Fruit fly (Drosophila melanogaster) whole organism, prepupa: Measurements from ENCODE around the gene Nprl3.
A peak's percentile ranks its signal among the peaks of the same experiment; 100 is the strongest.

ENCODE experiments used
- CG10631 ChIP-seq: fragments of 200-800 bp; sonication (Bioruptor generic); optimal IDR thresholded peaks from 2 replicates; lab custom pipeline; 2016; ENCODE audit warnings: missing biosample characterization, missing genetic modification characterization
- CG10669 ChIP-seq: fragments of 200-800 bp; sonication (Bioruptor generic); optimal IDR thresholded peaks from 3 replicates; lab custom pipeline; 2018; ENCODE audit warnings: missing biosample characterization, mild to moderate bottlenecking, missing genetic modification characterization, moderate library complexity
- CG11294 ChIP-seq: fragments of 200-800 bp; sonication (Bioruptor generic); IDR thresholded peaks from 2 replicates; pipeline ENCODE4 v1.3.6; 2022; ENCODE audit warnings: missing biosample characterization, missing genetic modification characterization
- CG15336 ChIP-seq: fragments of 200-800 bp; sonication (Bioruptor generic); IDR thresholded peaks from 2 replicates; pipeline ENCODE4 v1.3.6; 2022; ENCODE audit warnings: missing biosample characterization, missing genetic modification characterization
- CG16779 ChIP-seq: fragments of 200-800 bp; sonication (Bioruptor generic); optimal IDR thresholded peaks from 3 replicates; lab custom pipeline; 2017; ENCODE audit warnings: missing biosample characterization, mild to moderate bottlenecking, missing genetic modification characterization
- CG3032 ChIP-seq: fragments of 200-800 bp; optimal IDR thresholded peaks from 2 replicates; lab custom pipeline; 2019; ENCODE audit warnings: missing biosample characterization, mild to moderate bottlenecking, missing genetic modification characterization, moderate library complexity
- CG31627 ChIP-seq: fragments of 200-800 bp; sonication (Bioruptor generic); optimal IDR thresholded peaks from 3 replicates; lab custom pipeline; 2016; ENCODE audit warnings: missing biosample characterization, missing genetic modification characterization
- CG32006 ChIP-seq: fragments of 200-800 bp; sonication (Bioruptor generic); optimal IDR thresholded peaks from 3 replicates; lab custom pipeline; 2017; ENCODE audit warnings: missing biosample characterization, mild to moderate bottlenecking, missing genetic modification characterization
- CG3919 ChIP-seq: fragments of 200-800 bp; sonication (Bioruptor generic); optimal IDR thresholded peaks from 3 replicates; lab custom pipeline; 2016; ENCODE audit warnings: missing biosample characterization, missing genetic modification characterization
- CG4318 ChIP-seq: fragments of 200-800 bp; sonication (Bioruptor generic); optimal IDR thresholded peaks from 3 replicates; lab custom pipeline; 2017; ENCODE audit warnings: missing biosample characterization, mild to moderate bottlenecking, missing genetic modification characterization
- CG6276 ChIP-seq: fragments of 200-800 bp; sonication (Bioruptor generic); optimal IDR thresholded peaks from 2 replicates; lab custom pipeline; 2017; ENCODE audit warnings: missing biosample characterization, mild to moderate bottlenecking, missing genetic modification characterization
- CG6792 ChIP-seq: fragments of 200-800 bp; sonication (Bioruptor generic); optimal IDR thresholded peaks from 3 replicates; lab custom pipeline; 2016; ENCODE audit warnings: missing biosample characterization, missing genetic modification characterization
- CG6854 ChIP-seq: fragments of 200-800 bp; sonication (Bioruptor generic); optimal IDR thresholded peaks from 2 replicates; lab custom pipeline; 2017; ENCODE audit warnings: missing biosample characterization, mild to moderate bottlenecking, missing genetic modification characterization
- CG8119 ChIP-seq: fragments of 200-800 bp; sonication (Bioruptor generic); IDR thresholded peaks from 3 replicates; pipeline ENCODE4 v1.3.6; 2022; ENCODE audit warnings: missing biosample characterization, missing genetic modification characterization
- CG8319 ChIP-seq: fragments of 200-800 bp; sonication (Bioruptor generic); optimal IDR thresholded peaks from 3 replicates; lab custom pipeline; 2016; ENCODE audit warnings: missing biosample characterization, missing genetic modification characterization
- CG8632 ChIP-seq: fragments of 200-800 bp; sonication (Bioruptor generic); optimal IDR thresholded peaks from 3 replicates; lab custom pipeline; 2016; ENCODE audit warnings: missing biosample characterization, missing genetic modification characterization
- Eip78C ChIP-seq: fragments of 200-800 bp; sonication (Bioruptor generic); peaks from one replicate; lab custom pipeline; 2016; ENCODE audit warnings: missing biosample characterization, missing genetic modification characterization
- Eip93F ChIP-seq: fragments of 200-800 bp; sonication (Bioruptor generic); optimal IDR thresholded peaks from 2 replicates; lab custom pipeline; 2016; ENCODE audit warnings: missing biosample characterization, mild to moderate bottlenecking, missing genetic modification characterization
- Ets21C ChIP-seq: fragments of 200-800 bp; sonication (Bioruptor generic); optimal IDR thresholded peaks from 3 replicates; lab custom pipeline; 2016; ENCODE audit warnings: missing biosample characterization, missing genetic modification characterization
- Hr38 ChIP-seq: sonication (Bioruptor generic); optimal IDR thresholded peaks from 2 replicates; lab custom pipeline; 2016; ENCODE audit warnings: missing biosample characterization, missing genetic modification characterization
- Hr4 ChIP-seq: fragments of 200-800 bp; sonication (Bioruptor generic); optimal IDR thresholded peaks from 3 replicates; lab custom pipeline; 2016; ENCODE audit warnings: missing biosample characterization, missing genetic modification characterization
- OdsH ChIP-seq: fragments of 200-800 bp; sonication (Bioruptor generic); optimal IDR thresholded peaks from 3 replicates; lab custom pipeline; 2016; ENCODE audit warnings: missing biosample characterization, missing genetic modification characterization
- Sox102F ChIP-seq: fragments of 200-800 bp; sonication (Bioruptor generic); optimal IDR thresholded peaks from 2 replicates; lab custom pipeline; 2016; ENCODE audit warnings: missing biosample characterization, mild to moderate bottlenecking, missing genetic modification characterization
- Sox14 ChIP-seq: fragments of 200-800 bp; sonication (Bioruptor generic); optimal IDR thresholded peaks from 3 replicates; lab custom pipeline; 2016; ENCODE audit warnings: missing biosample characterization, missing genetic modification characterization
- acj6 ChIP-seq: fragments of 200-800 bp; sonication (Bioruptor generic); optimal IDR thresholded peaks from 3 replicates; lab custom pipeline; 2016; ENCODE audit warnings: missing biosample characterization, missing genetic modification characterization
- dac ChIP-seq: fragments of 200-800 bp; sonication (Bioruptor generic); optimal IDR thresholded peaks from 2 replicates; lab custom pipeline; 2017; ENCODE audit warnings: missing biosample characterization, mild to moderate bottlenecking, missing genetic modification characterization
- dsx ChIP-seq: fragments of 200-800 bp; optimal IDR thresholded peaks from 3 replicates; lab custom pipeline; 2019; ENCODE audit warnings: missing biosample characterization, mild to moderate bottlenecking, missing genetic modification characterization, moderate library complexity; ENCODE audit not compliant: poor library complexity, severe bottlenecking
- esn ChIP-seq: fragments of 200-800 bp; sonication (Bioruptor generic); optimal IDR thresholded peaks from 2 replicates; lab custom pipeline; 2016; ENCODE audit warnings: missing biosample characterization, mild to moderate bottlenecking, missing genetic modification characterization, moderate library complexity
- fd59A ChIP-seq: fragments of 200-800 bp; sonication (Bioruptor generic); optimal IDR thresholded peaks from 2 replicates; lab custom pipeline; 2017; ENCODE audit warnings: missing biosample characterization, mild to moderate bottlenecking, missing genetic modification characterization, missing genetic modification reagents
- fd85E ChIP-seq: fragments of 200-800 bp; sonication (Bioruptor generic); optimal IDR thresholded peaks from 3 replicates; lab custom pipeline; 2016; ENCODE audit warnings: missing biosample characterization, missing genetic modification characterization
- fkh ChIP-seq: fragments of 200-800 bp; sonication (Bioruptor generic); optimal IDR thresholded peaks from 3 replicates; lab custom pipeline; 2017; ENCODE audit warnings: missing biosample characterization, mild to moderate bottlenecking, missing genetic modification characterization, moderate library complexity
- lz ChIP-seq: fragments of 200-800 bp; sonication (Bioruptor generic); optimal IDR thresholded peaks from 3 replicates; lab custom pipeline; 2016; ENCODE audit warnings: missing biosample characterization, missing genetic modification characterization
- salr ChIP-seq, 2 experiments: fragments of 200-800 bp; sonication (Bioruptor generic); optimal IDR thresholded peaks; 3 replicates each; lab custom pipeline; 2016 to 2018; ENCODE audit warnings: missing biosample characterization in 2 of 2, missing genetic modification characterization in 2 of 2, mild to moderate bottlenecking in 1 of 2
- spab ChIP-seq: fragments of 200-800 bp; sonication (Bioruptor generic); optimal IDR thresholded peaks from 2 replicates; lab custom pipeline; 2017; ENCODE audit warnings: missing biosample characterization, mild to moderate bottlenecking, missing genetic modification characterization, missing genetic modification reagents
- svp ChIP-seq: fragments of 200-800 bp; sonication (Bioruptor generic); peaks from one replicate; lab custom pipeline; 2016; ENCODE audit warnings: missing biosample characterization, missing genetic modification characterization
- vri ChIP-seq: fragments of 200-800 bp; sonication (Bioruptor generic); optimal IDR thresholded peaks from 3 replicates; lab custom pipeline; 2016; ENCODE audit warnings: missing biosample characterization, mild to moderate bottlenecking, missing genetic modification characterization

Nprl3 gene

DNA sequence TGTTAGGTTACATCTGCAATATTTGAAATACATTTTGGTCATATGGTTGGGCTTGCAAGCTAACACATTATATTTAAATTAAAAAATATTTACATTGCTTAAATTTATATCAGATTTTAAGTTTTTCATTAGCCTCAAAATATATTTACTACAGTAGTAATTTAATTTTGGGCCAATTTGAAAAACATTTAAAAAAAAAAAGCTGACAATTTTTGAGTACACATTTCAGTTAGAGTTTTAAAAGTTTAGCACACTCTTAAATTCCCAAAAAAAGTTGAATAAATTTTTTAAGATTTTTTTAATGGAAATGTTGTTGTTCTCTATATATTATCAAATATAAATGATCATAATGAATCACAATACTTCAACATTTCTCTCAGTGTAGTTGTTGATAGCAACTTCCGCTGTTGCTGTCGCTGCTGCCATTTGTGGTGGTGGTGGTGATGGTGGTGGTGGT is 44.4 kb downstream of the Nprl3 start (continued):
- TF ChIP-seq Eip93F (GFP tag; lab: Kevin White, UChicago): no peak
- TF ChIP-seq CG6854 (GFP tag; lab: Kevin White, UChicago): no peak
- peak; percentile 89 for TF ChIP-seq Hr4 (GFP tag; lab: Kevin White, UChicago)
- TF ChIP-seq CG16779 (tag; lab: Kevin White, UChicago): no peak
- TF ChIP-seq CG11294: no peak
- peak; percentile 15 for TF ChIP-seq CG6792 (GFP tag; lab: Kevin White, UChicago)
- TF ChIP-seq spab (GFP tag; lab: Kevin White, UChicago): peak; percentile 34
- TF ChIP-seq fd85E (GFP tag; lab: Kevin White, UChicago): no peak
- no peak for TF ChIP-seq vri (GFP tag; lab: Kevin White, UChicago)
- TF ChIP-seq CG8119: peak; percentile 74
- TF ChIP-seq salr (GFP tag; optimal IDR thresholded peaks at IDR 0.05; lab: Kevin White, UChicago): peak in 1 of 2 experiments; percentile 89
- TF ChIP-seq esn (GFP tag; lab: Kevin White, UChicago): peak; percentile 58
- no peak for TF ChIP-seq CG8632
- TF ChIP-seq Sox102F: no peak
- peak; percentile 8 for TF ChIP-seq CG8319 (GFP tag; lab: Kevin White, UChicago)
- peak; percentile 87 for TF ChIP-seq CG4318
- no peak for TF ChIP-seq Hr38 (GFP tag; lab: Kevin White, UChicago)
- peak; percentile 53 for TF ChIP-seq CG3919 (GFP tag; lab: Kevin White, UChicago)
- TF ChIP-seq lz (GFP tag; lab: Kevin White, UChicago): peak; percentile 27
- TF ChIP-seq CG31627 (GFP tag; lab: Kevin White, UChicago): peak; percentile 24
- TF ChIP-seq CG6276 (GFP tag; lab: Kevin White, UChicago): peak; percentile 85
- TF ChIP-seq fd59A (GFP tag; lab: Kevin White, UChicago): no peak
- TF ChIP-seq CG10631 (GFP tag; lab: Kevin White, UChicago): peak; percentile 60
- no peak for TF ChIP-seq dsx (GFP tag; lab: Kevin White, UChicago)
- peak; percentile 13 for TF ChIP-seq CG3032 (tag; lab: Kevin White, UChicago)
- TF ChIP-seq Eip78C (GFP tag; lab: Kevin White, UChicago): peak; percentile 89
- TF ChIP-seq svp (GFP tag; lab: Kevin White, UChicago): no peak
- peak; percentile 95 for TF ChIP-seq CG32006 (GFP tag; lab: Kevin White, UChicago)
- peak; percentile 12 for TF ChIP-seq CG10669 (GFP tag; lab: Kevin White, UChicago)

DNA sequence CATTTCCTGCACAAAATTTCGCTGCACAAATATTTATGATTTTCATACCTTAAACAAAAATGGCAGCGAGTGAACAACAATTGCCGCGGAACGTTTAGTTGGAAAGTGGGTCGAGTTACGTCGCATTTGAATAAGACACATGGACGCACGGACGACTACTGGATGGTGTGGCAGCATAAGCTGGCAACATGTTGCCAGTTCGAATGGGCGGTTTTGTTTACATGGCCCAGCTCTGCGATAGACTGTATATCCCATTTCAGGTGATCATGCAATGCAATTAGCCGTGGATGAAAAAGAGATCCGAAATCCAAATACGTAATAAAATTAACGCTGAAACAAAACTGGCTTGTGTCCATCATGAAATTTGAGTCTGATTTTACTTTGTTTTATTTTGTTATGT is 45.0 kb downstream of the Nprl3 start:
- TF ChIP-seq acj6 (no peak), CG6792 (GFP tag; lab: Kevin White, UChicago) (no peak), salr (GFP tag; optimal IDR thresholded peaks at IDR 0.05; lab: Kevin White, UChicago) (no peak), Ets21C (no peak), fd85E (GFP tag; lab: Kevin White, UChicago) (no peak), CG31627 (GFP tag; lab: Kevin White, UChicago) (no peak), Hr38 (GFP tag; lab: Kevin White, UChicago) (no peak), fkh (no peak), CG11294 (no peak), CG6854 (GFP tag; lab: Kevin White, UChicago) (no peak), CG32006 (GFP tag; lab: Kevin White, UChicago) (no peak), CG3919 (GFP tag; lab: Kevin White, UChicago) (no peak), svp (GFP tag; lab: Kevin White, UChicago) (no peak), CG8119 (no peak)
- TF ChIP-seq, all 60 proteins: peak for 0

DNA sequence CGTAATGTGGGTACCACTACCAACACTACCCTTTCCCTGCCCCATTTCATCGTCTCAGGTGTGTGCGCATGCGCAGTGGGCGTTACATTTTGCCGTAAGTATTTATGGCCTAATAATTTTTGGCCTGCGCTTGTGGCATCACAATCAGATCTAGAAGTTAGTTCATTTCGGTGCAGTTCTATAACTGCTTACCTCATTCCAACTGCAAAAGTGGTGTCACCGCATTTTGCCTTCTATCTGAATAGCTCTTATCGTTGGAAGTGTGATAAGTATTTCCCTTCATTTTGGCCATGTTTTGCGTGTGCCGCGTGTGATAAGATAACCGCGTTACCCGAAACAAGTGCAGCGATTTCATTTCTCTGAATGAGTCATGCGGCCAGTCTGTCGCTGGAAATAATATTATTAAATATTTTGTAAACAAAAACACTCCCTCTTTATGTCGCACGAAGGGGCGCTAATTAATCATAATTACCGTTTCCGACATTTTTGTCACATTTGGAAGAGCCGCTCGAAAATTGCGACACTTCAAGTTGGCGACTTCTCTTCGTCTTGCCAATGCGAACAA is 49.1 kb downstream of the Nprl3 start:
- TF ChIP-seq Eip93F (GFP tag; lab: Kevin White, UChicago) (peak; percentile 80), vri (GFP tag; lab: Kevin White, UChicago) (peak; percentile 96), dac (no peak), esn (GFP tag; lab: Kevin White, UChicago) (peak; percentile 8), Ets21C (no peak), Eip78C (GFP tag; lab: Kevin White, UChicago) (peak; percentile 38)

DNA sequence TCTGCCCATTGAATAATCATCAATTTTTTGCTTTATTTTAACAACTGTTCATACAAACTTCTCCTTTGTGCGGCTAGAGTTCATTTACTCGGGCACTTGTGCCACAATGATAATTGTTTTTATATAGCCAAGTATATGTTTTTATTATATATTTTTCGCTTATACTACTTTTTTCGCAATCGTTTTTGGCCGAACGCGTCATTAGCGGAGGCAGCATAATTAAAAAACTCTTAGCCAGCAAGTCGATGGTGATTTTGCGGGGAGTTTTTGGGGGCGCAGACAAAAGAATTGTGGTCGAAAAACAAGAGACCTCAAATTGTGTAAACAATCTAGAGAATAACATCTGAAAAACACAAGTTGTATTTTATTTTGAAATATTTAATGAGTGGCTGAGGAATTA is 50.1 kb downstream of the Nprl3 start:
- no peak for TF ChIP-seq CG15336 (GFP tag; lab: Robert Waterston, UW)
- no peak for TF ChIP-seq Sox14
- peak; percentile 59 for TF ChIP-seq vri (GFP tag; lab: Kevin White, UChicago)
- TF ChIP-seq OdsH (GFP tag; lab: Kevin White, UChicago): no peak
- TF ChIP-seq fkh: peak; percentile 7
- TF ChIP-seq Sox102F: no peak
- TF ChIP-seq svp (GFP tag; lab: Kevin White, UChicago): no peak
- no peak for TF ChIP-seq Eip93F (GFP tag; lab: Kevin White, UChicago)
- TF ChIP-seq, all 60 proteins: peak for 2
